Fruit fly (Drosophila melanogaster) whole organism, embryonic: ENCODE results near the gene Ppat-Dpck.

ENCODE experiments used
- Adf1 ChIP-seq: fragments of 200-800 bp; sonication (Bioruptor generic); IDR thresholded peaks from 2 replicates; pipeline ENCODE4 v1.3.6; 2022; ENCODE audit warnings: missing biosample characterization, missing genetic modification characterization
- B-H2 ChIP-seq: fragments of 200-800 bp; sonication (Bioruptor generic); optimal IDR thresholded peaks from 2 replicates; lab custom pipeline; 2018; ENCODE audit warnings: missing biosample characterization, mild to moderate bottlenecking, missing genetic modification characterization
- C15 ChIP-seq: fragments of 200-800 bp; sonication (Bioruptor generic); IDR thresholded peaks from 3 replicates; pipeline ENCODE4 v1.3.6; 2022; ENCODE audit warnings: missing biosample characterization, missing genetic modification characterization
- CG10147 ChIP-seq: fragments of 200-800 bp; sonication (Bioruptor generic); optimal IDR thresholded peaks from 2 replicates; lab custom pipeline; 2019; ENCODE audit warnings: missing biosample characterization, mild to moderate bottlenecking, missing genetic modification characterization, moderate library complexity
- CG12071 ChIP-seq: fragments of 200-800 bp; sonication (Bioruptor generic); optimal IDR thresholded peaks from 3 replicates; lab custom pipeline; 2018; ENCODE audit warnings: missing biosample characterization, mild to moderate bottlenecking, missing genetic modification characterization
- CG1233 ChIP-seq: fragments of 200-800 bp; sonication (Bioruptor generic); optimal IDR thresholded peaks from 4 replicates; lab custom pipeline; 2018; ENCODE audit warnings: missing biosample characterization, mild to moderate bottlenecking, missing genetic modification characterization
- CG12769 ChIP-seq: fragments of 200-800 bp; sonication (Bioruptor generic); optimal IDR thresholded peaks from 2 replicates; lab custom pipeline; 2019; ENCODE audit warnings: missing biosample characterization, mild to moderate bottlenecking, missing genetic modification characterization, moderate library complexity
- CG15601 ChIP-seq: fragments of 200-800 bp; sonication (Bioruptor generic); optimal IDR thresholded peaks from 3 replicates; lab custom pipeline; 2019; ENCODE audit warnings: missing biosample characterization, mild to moderate bottlenecking, missing genetic modification characterization, moderate library complexity
- CG1603 ChIP-seq: fragments of 200-800 bp; sonication (Bioruptor generic); optimal IDR thresholded peaks from 2 replicates; lab custom pipeline; 2019; ENCODE audit warnings: missing biosample characterization, mild to moderate bottlenecking, missing genetic modification characterization, moderate library complexity
- CG2199 ChIP-seq: fragments of 200-800 bp; sonication (Bioruptor generic); IDR thresholded peaks from 3 replicates; pipeline ENCODE4 v1.3.6; 2022; ENCODE audit warnings: missing biosample characterization, missing genetic modification characterization
- CG4282 ChIP-seq: fragments of 200-800 bp; sonication (Bioruptor generic); optimal IDR thresholded peaks from 2 replicates; lab custom pipeline; 2016; ENCODE audit warnings: missing biosample characterization, missing genetic modification characterization
- CG7987 ChIP-seq: fragments of 200-800 bp; sonication (Bioruptor generic); optimal IDR thresholded peaks from 2 replicates; lab custom pipeline; 2018; ENCODE audit warnings: missing biosample characterization, mild to moderate bottlenecking, missing genetic modification characterization, moderate library complexity
- CG9215 ChIP-seq: fragments of 200-800 bp; sonication (Bioruptor generic); IDR thresholded peaks from 2 replicates; pipeline ENCODE4 v1.3.6; 2022; ENCODE audit warnings: missing biosample characterization, missing genetic modification characterization
- CHES-1-like ChIP-seq: fragments of 200-800 bp; sonication (Bioruptor generic); optimal IDR thresholded peaks from 2 replicates; lab custom pipeline; 2016; ENCODE audit warnings: missing biosample characterization, missing genetic modification characterization
- Dfd ChIP-seq, 2 experiments: fragments of >200 bp; optimal IDR thresholded peaks; 2 replicates each; lab custom pipeline; 2017; ENCODE audit warnings: missing biosample characterization in 2 of 2, missing genetic modification characterization in 2 of 2
- GATAe ChIP-seq: fragments of 200-800 bp; sonication (Bioruptor generic); conservative IDR thresholded peaks from 2 replicates; pipeline ENCODE4 v1.3.6; 2022; ENCODE audit warnings: missing biosample characterization, missing genetic modification characterization
- HLH54F ChIP-seq: fragments of 200-800 bp; sonication (Bioruptor generic); optimal IDR thresholded peaks from 3 replicates; lab custom pipeline; 2016; ENCODE audit warnings: missing biosample characterization, missing genetic modification characterization
- HmgZ ChIP-seq: fragments of 200-800 bp; sonication (Bioruptor generic); optimal IDR thresholded peaks from 2 replicates; lab custom pipeline; 2018; ENCODE audit warnings: missing biosample characterization, mild to moderate bottlenecking, missing genetic modification characterization
- Med ChIP-seq: fragments of 200-800 bp; sonication (Bioruptor generic); peaks from one replicate; lab custom pipeline; 2016; ENCODE audit warnings: missing biosample characterization, missing genetic modification characterization, mild to moderate bottlenecking, inconsistent platforms, moderate library complexity
- Pdp1 ChIP-seq, 2 experiments: fragments of 200-800 bp; sonication (Bioruptor generic); optimal IDR thresholded peaks; 3 replicates each; lab custom pipeline; 2016; ENCODE audit warnings: missing biosample characterization in 2 of 2, missing genetic modification characterization in 2 of 2, mild to moderate bottlenecking in 1 of 2, moderate library complexity in 1 of 2
- Sin3A ChIP-seq: fragments of >200 bp; optimal IDR thresholded peaks from 2 replicates; lab custom pipeline; 2018
- Ssrp ChIP-seq: fragments of 200-800 bp; sonication (Bioruptor generic); optimal IDR thresholded peaks from 2 replicates; lab custom pipeline; 2018; ENCODE audit warnings: missing biosample characterization, mild to moderate bottlenecking, missing genetic modification characterization, moderate library complexity
- Taf1 ChIP-seq: fragments of 200-800 bp; sonication (Bioruptor generic); IDR thresholded peaks from 2 replicates; pipeline ENCODE4 v1.3.6; 2022; ENCODE audit warnings: missing biosample characterization, missing genetic modification characterization
- cg ChIP-seq: fragments of 200-800 bp; sonication (Bioruptor generic); optimal IDR thresholded peaks from 3 replicates; lab custom pipeline; 2019; ENCODE audit warnings: missing biosample characterization, mild to moderate bottlenecking, missing genetic modification characterization, moderate library complexity
- chm ChIP-seq: fragments of 200-800 bp; sonication (Bioruptor generic); IDR thresholded peaks from 2 replicates; pipeline ENCODE4 v1.3.6; 2022; ENCODE audit warnings: missing biosample characterization, missing genetic modification characterization
- ci ChIP-seq: fragments of 200-800 bp; sonication (Bioruptor generic); IDR thresholded peaks from 3 replicates; pipeline ENCODE4 v1.3.6; 2022; ENCODE audit warnings: missing biosample characterization, missing genetic modification characterization
- crp ChIP-seq, 2 experiments: fragments of 200-800 bp; sonication (Bioruptor generic); optimal IDR thresholded peaks; 2 replicates in 1 of 2; 3 replicates in 1 of 2; lab custom pipeline; 2017; ENCODE audit warnings: missing biosample characterization in 2 of 2, missing genetic modification characterization in 2 of 2, mild to moderate bottlenecking in 1 of 2, moderate library complexity in 1 of 2
- cwo ChIP-seq: fragments of 200-800 bp; sonication (Bioruptor generic); optimal IDR thresholded peaks from 3 replicates; lab custom pipeline; 2017; ENCODE audit warnings: missing biosample characterization, missing genetic modification characterization, mild to moderate bottlenecking, moderate library complexity, missing genetic modification reagents
- dmrt99B ChIP-seq: fragments of 200-800 bp; sonication (Bioruptor generic); optimal IDR thresholded peaks from 2 replicates; lab custom pipeline; 2018; ENCODE audit warnings: missing biosample characterization, mild to moderate bottlenecking, missing genetic modification characterization, moderate library complexity
- dysf ChIP-seq: fragments of 200-800 bp; sonication (Bioruptor generic); IDR thresholded peaks from 3 replicates; pipeline ENCODE4 v1.3.6; 2022; ENCODE audit warnings: missing biosample characterization, missing genetic modification characterization
- esg ChIP-seq: fragments of 200-800 bp; sonication (Bioruptor generic); conservative IDR thresholded peaks from 2 replicates; pipeline ENCODE4 v1.3.6; 2022; ENCODE audit warnings: missing biosample characterization, missing genetic modification characterization
- ftz-f1 ChIP-seq: fragments of 200-800 bp; sonication (Bioruptor generic); optimal IDR thresholded peaks from 2 replicates; lab custom pipeline; 2016; ENCODE audit warnings: missing biosample characterization, missing genetic modification characterization
- grn ChIP-seq: fragments of 200-800 bp; sonication (Bioruptor generic); optimal IDR thresholded peaks from 3 replicates; lab custom pipeline; 2017; ENCODE audit warnings: missing biosample characterization, missing genetic modification characterization
- hbn ChIP-seq: fragments of 200-800 bp; sonication (Bioruptor generic); IDR thresholded peaks from 2 replicates; pipeline ENCODE4 v1.3.6; 2022; ENCODE audit warnings: missing biosample characterization, missing genetic modification characterization; ENCODE audit not compliant: partially characterized antibody
- kay ChIP-seq: fragments of 200-800 bp; sonication (Bioruptor generic); optimal IDR thresholded peaks from 2 replicates; lab custom pipeline; 2016; ENCODE audit warnings: missing biosample characterization, missing genetic modification characterization
- lov ChIP-seq, 2 experiments: fragments of 200-800 bp in 1 of 2; fragments of >200 bp in 1 of 2; sonication (Bioruptor generic) in 1 of 2; IDR thresholded peaks in 1 of 2; optimal IDR thresholded peaks in 1 of 2; 2 replicates in 1 of 2; 3 replicates in 1 of 2; pipeline versions ENCODE4 v1.3.6 to Lab custom; 2017 to 2022; ENCODE audit warnings: missing biosample characterization in 1 of 2, missing genetic modification characterization in 1 of 2
- mirr ChIP-seq: fragments of 200-800 bp; sonication (Bioruptor generic); optimal IDR thresholded peaks from 3 replicates; lab custom pipeline; 2018; ENCODE audit warnings: missing biosample characterization, mild to moderate bottlenecking, missing genetic modification characterization
- nau ChIP-seq: fragments of 200-800 bp; sonication (Bioruptor generic); optimal IDR thresholded peaks from 3 replicates; lab custom pipeline; 2017; ENCODE audit warnings: missing biosample characterization, mild to moderate bottlenecking, missing genetic modification characterization, missing genetic modification reagents
- odd ChIP-seq: fragments of 200-800 bp; sonication (Bioruptor generic); optimal IDR thresholded peaks from 2 replicates; lab custom pipeline; 2017; ENCODE audit warnings: missing biosample characterization, mild to moderate bottlenecking, missing genetic modification characterization
- otp ChIP-seq: fragments of 200-800 bp; sonication (Bioruptor generic); IDR thresholded peaks from 3 replicates; pipeline ENCODE4, ENCODE4 v1.3.6; 2022; ENCODE audit warnings: missing biosample characterization, missing genetic modification characterization
- pan ChIP-seq, 4 experiments: fragments of >200 bp in 3 of 4; fragments of 200-800 bp in 1 of 4; sonication (Bioruptor generic) in 1 of 4; optimal IDR thresholded peaks in 3 of 4; IDR thresholded peaks in 1 of 4; 2 replicates each; pipeline versions ENCODE4 v1.3.6 to Lab custom; 2017 to 2022; ENCODE audit warnings: missing biosample characterization in 2 of 4, missing genetic modification characterization in 2 of 4, mixed read lengths in 1 of 4
- sima ChIP-seq: fragments of 200-800 bp; sonication (Bioruptor generic); optimal IDR thresholded peaks from 2 replicates; lab custom pipeline; 2016; ENCODE audit warnings: missing biosample characterization, missing genetic modification characterization
- slp2 ChIP-seq: fragments of 200-800 bp; sonication (Bioruptor generic); optimal IDR thresholded peaks from 2 replicates; lab custom pipeline; 2016; ENCODE audit warnings: missing biosample characterization, missing genetic modification characterization
- sr ChIP-seq: fragments of 200-800 bp; sonication (Bioruptor generic); IDR thresholded peaks from 3 replicates; pipeline ENCODE4 v1.3.6; 2022; ENCODE audit warnings: missing biosample characterization, missing genetic modification characterization
- sug ChIP-seq: fragments of 200-800 bp; optimal IDR thresholded peaks from 2 replicates; lab custom pipeline; 2019; ENCODE audit warnings: missing biosample characterization, mild to moderate bottlenecking, missing genetic modification characterization, moderate library complexity
- ttk ChIP-seq: fragments of 200-800 bp; sonication (Bioruptor generic); IDR thresholded peaks from 2 replicates; pipeline ENCODE4 v2.1.2; 2022; ENCODE audit warnings: missing biosample characterization, missing genetic modification characterization
- tx ChIP-seq: fragments of 200-800 bp; sonication (Bioruptor generic); optimal IDR thresholded peaks from 2 replicates; lab custom pipeline; 2016; ENCODE audit warnings: missing biosample characterization, missing genetic modification characterization
- vnd ChIP-seq: fragments of 200-800 bp; sonication (Bioruptor generic); IDR thresholded peaks from 3 replicates; pipeline ENCODE4 v1.3.6; 2022; ENCODE audit warnings: missing biosample characterization, missing genetic modification characterization; ENCODE audit not compliant: partially characterized antibody

The Ppat-Dpck gene

DNA sequence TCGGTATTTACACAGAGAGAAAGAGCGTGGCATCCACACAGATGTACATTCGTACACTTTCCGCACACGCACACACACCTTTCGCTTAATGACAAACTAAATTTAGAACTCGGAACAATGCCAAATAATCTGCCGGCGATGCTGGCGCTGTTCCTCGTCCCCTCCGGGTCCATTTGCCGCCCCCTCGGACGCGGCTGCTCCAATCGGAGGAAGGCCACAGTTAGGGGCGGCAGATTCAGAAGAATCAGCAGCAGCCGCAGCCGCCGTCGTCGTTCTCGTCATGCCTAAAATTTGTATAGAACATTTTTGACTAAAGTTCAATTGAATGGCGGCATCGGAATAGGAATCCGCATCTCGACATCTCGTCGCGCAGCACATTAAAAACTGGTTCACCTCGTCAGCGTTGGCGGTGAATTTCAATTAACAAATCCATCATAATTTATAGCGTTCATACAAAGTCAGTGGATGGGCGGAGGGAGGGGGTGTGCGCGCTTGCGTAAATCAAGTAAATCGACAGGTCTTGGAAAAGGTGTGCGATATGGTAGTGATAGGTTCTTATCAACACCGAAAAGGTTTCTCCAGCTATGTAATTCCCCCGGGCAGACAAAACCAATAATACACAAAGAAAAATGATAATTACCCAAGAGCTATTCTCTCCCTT lies 40.1 kb upstream of the Ppat-Dpck start:
- TF ChIP-seq CG1603 (tag; lab: Kevin White, UChicago): no peak
- no peak for TF ChIP-seq CG4282 (GFP tag; lab: Kevin White, UChicago)
- TF ChIP-seq tx (GFP tag; lab: Kevin White, UChicago): no peak
- peak; percentile 88 for TF ChIP-seq ftz-f1 (GFP tag; lab: Kevin White, UChicago)
- TF ChIP-seq Adf1 (GFP tag; lab: Robert Waterston, UW): peak; percentile 71
- TF ChIP-seq CG2199 (GFP tag; lab: Robert Waterston, UW): no peak
- TF ChIP-seq esg (GFP tag; lab: Robert Waterston, UW): no peak
- TF ChIP-seq CHES-1-like (GFP tag; lab: Kevin White, UChicago): peak; percentile 6
- TF ChIP-seq grn (GFP tag; lab: Kevin White, UChicago): peak; percentile 46
- peak; percentile 31 for TF ChIP-seq Med
- no peak for TF ChIP-seq Dfd (GFP tag; optimal IDR thresholded peaks at IDR 0.05; lab: Kevin White, UChicago)
- peak; percentile 15 for TF ChIP-seq odd (GFP tag; lab: Kevin White, UChicago)
- peak; percentile 8; the same call in 1 of the 2 replicates for TF ChIP-seq ttk (GFP tag; lab: Robert Waterston, UW)
- no peak for TF ChIP-seq kay
- no peak for TF ChIP-seq CG9215
- TF ChIP-seq sug (tag; lab: Kevin White, UChicago): peak; percentile 39
- TF ChIP-seq Taf1 (GFP tag; lab: Robert Waterston, UW): no peak
- TF ChIP-seq CG12071 (GFP tag; lab: Kevin White, UChicago): no peak
- no peak for TF ChIP-seq CG1233
- TF ChIP-seq lov (optimal IDR thresholded peaks at IDR 0.05; lab: Kevin White, UChicago): no peak
- TF ChIP-seq lov (GFP tag; IDR thresholded peaks at IDR 0.05; lab: Robert Waterston, UW): no peak
- TF ChIP-seq otp: peak; percentile 54; the same call in 1 of the 3 replicates
- peak; percentile 11 for TF ChIP-seq B-H2 (GFP tag; lab: Kevin White, UChicago)
- TF ChIP-seq HmgZ (tag; lab: Kevin White, UChicago): peak; percentile 4
- TF ChIP-seq cg (GFP tag; lab: Kevin White, UChicago): peak; percentile 3
- no peak for TF ChIP-seq slp2 (GFP tag; lab: Kevin White, UChicago)
- no peak for TF ChIP-seq dmrt99B (tag; lab: Kevin White, UChicago)
- no peak for TF ChIP-seq CG7987
- no peak for TF ChIP-seq HLH54F (GFP tag; lab: Kevin White, UChicago)
- no peak for TF ChIP-seq sima (GFP tag; lab: Kevin White, UChicago)
- no peak for TF ChIP-seq CG10147 (GFP tag; lab: Kevin White, UChicago)
- no peak for TF ChIP-seq C15 (GFP tag; lab: Robert Waterston, UW)
- peak in 1 of 2 experiments; percentile 95 for TF ChIP-seq Pdp1 (GFP tag; optimal IDR thresholded peaks at IDR 0.05; lab: Kevin White, UChicago)
- TF ChIP-seq hbn (GFP tag; lab: Robert Waterston, UW): no peak
- no peak for TF ChIP-seq cwo (GFP tag; lab: Kevin White, UChicago)
- TF ChIP-seq dysf (GFP tag; lab: Robert Waterston, UW): no peak
- TF ChIP-seq Sin3A (lab: Kevin White, UChicago): no peak
- TF ChIP-seq vnd: no peak
- peak; percentile 24; the same call in 1 of the 2 replicates for TF ChIP-seq GATAe (GFP tag; lab: Robert Waterston, UW)
- no peak for TF ChIP-seq pan (optimal IDR thresholded peaks at IDR 0.05; lab: Kevin White, UChicago)
- TF ChIP-seq pan (GFP tag; optimal IDR thresholded peaks at IDR 0.05 in 1 of 2, IDR thresholded peaks at IDR 0.05 in 1 of 2): peak in 1 of 2 experiments; percentile 59
- TF ChIP-seq sr (GFP tag; lab: Robert Waterston, UW): peak; percentile 47; the same call in 2 of the 3 replicates
- peak; percentile 32; the same call in 1 of the 3 replicates for TF ChIP-seq ci (GFP tag; lab: Robert Waterston, UW)
- TF ChIP-seq crp (GFP tag; optimal IDR thresholded peaks at IDR 0.05; lab: Kevin White, UChicago): no peak
- 0 out of 2 replicates have a peak, but pooled peaks have one; percentile 7 for TF ChIP-seq chm (GFP tag; lab: Robert Waterston, UW)
- TF ChIP-seq nau (GFP tag; lab: Kevin White, UChicago): peak; percentile 6
- TF ChIP-seq Ssrp (tag; lab: Kevin White, UChicago): no peak
- no peak for TF ChIP-seq CG15601 (tag; lab: Kevin White, UChicago)
- TF ChIP-seq CG12769: peak; percentile 40
- peak; percentile 19 for TF ChIP-seq mirr (GFP tag; lab: Kevin White, UChicago)
